Worm (Caenorhabditis elegans) whole organism, L1 larva: ENCODE data around the gene F42A9.8.

Experiments
- aha-1 ChIP-seq: fragments of 150-350 bp; optimal IDR thresholded peaks from 2 replicates; lab custom pipeline; 2014; ENCODE audit warnings: missing biosample characterization, missing genetic modification characterization
- ama-1 ChIP-seq: fragments of 150-350 bp; optimal IDR thresholded peaks from 2 replicates; lab custom pipeline; 2014
- ceh-8 ChIP-seq: fragments of 200-800 bp; sonication (Bioruptor generic); optimal IDR thresholded peaks from 2 replicates; lab custom pipeline; 2018; ENCODE audit warnings: mild to moderate bottlenecking, missing genetic modification characterization, moderate library complexity, missing compliant biosample characterization
- egl-27 ChIP-seq, 2 experiments: fragments of 150-350 bp in 1 of 2; sonication (generic microtip); optimal IDR thresholded peaks; 3 replicates each; lab custom pipeline; 2017 to 2018; ENCODE audit warnings: missing biosample characterization in 2 of 2, missing genetic modification characterization in 2 of 2, missing genetic modification reagents in 2 of 2
- elt-2 ChIP-seq: sonication (generic microtip); optimal IDR thresholded peaks from 2 replicates; lab custom pipeline; 2016; ENCODE audit warnings: missing genetic modification characterization, mild to moderate bottlenecking, inconsistent platforms, missing compliant biosample characterization, missing genetic modification reagents
- elt-3 ChIP-seq, 6 experiments: fragments of 150-350 bp in 1 of 6; sonication (generic microtip); optimal IDR thresholded peaks; 2 replicates each; lab custom pipeline; 2017 to 2018; ENCODE audit warnings: missing biosample characterization in 6 of 6, missing genetic modification characterization in 6 of 6, inconsistent platforms in 1 of 6
- jun-1 ChIP-seq: fragments of 150-350 bp; optimal IDR thresholded peaks from 2 replicates; lab custom pipeline; 2014; ENCODE audit warnings: missing biosample characterization, missing genetic modification reagents, missing genetic modification characterization
- nhr-19 ChIP-seq: fragments of 200-800 bp; sonication (Bioruptor generic); conservative IDR thresholded peaks from 2 replicates; pipeline ENCODE4 v1.3.6; 2022; ENCODE audit warnings: missing genetic modification characterization, missing compliant biosample characterization
- nhr-237 ChIP-seq: fragments of 150-350 bp; optimal IDR thresholded peaks from 2 replicates; lab custom pipeline; 2014; ENCODE audit warnings: missing biosample characterization, missing genetic modification characterization
- pqm-1 ChIP-seq: sonication (generic microtip); optimal IDR thresholded peaks from 3 replicates; lab custom pipeline; 2017; ENCODE audit warnings: missing biosample characterization, missing genetic modification characterization
- skn-1 ChIP-seq: fragments of 150-350 bp; optimal IDR thresholded peaks from 2 replicates; lab custom pipeline; 2014; ENCODE audit warnings: missing biosample characterization, missing genetic modification characterization
- sox-4 ChIP-seq: sonication (generic microtip); optimal IDR thresholded peaks from 2 replicates; lab custom pipeline; 2016; ENCODE audit warnings: missing genetic modification characterization, missing compliant biosample characterization
- unc-98 ChIP-seq: fragments of 200-800 bp; sonication (Bioruptor generic); IDR thresholded peaks from 2 replicates; pipeline ENCODE4 v1.3.6; 2022; ENCODE audit warnings: missing genetic modification characterization, missing compliant biosample characterization

DNA sequence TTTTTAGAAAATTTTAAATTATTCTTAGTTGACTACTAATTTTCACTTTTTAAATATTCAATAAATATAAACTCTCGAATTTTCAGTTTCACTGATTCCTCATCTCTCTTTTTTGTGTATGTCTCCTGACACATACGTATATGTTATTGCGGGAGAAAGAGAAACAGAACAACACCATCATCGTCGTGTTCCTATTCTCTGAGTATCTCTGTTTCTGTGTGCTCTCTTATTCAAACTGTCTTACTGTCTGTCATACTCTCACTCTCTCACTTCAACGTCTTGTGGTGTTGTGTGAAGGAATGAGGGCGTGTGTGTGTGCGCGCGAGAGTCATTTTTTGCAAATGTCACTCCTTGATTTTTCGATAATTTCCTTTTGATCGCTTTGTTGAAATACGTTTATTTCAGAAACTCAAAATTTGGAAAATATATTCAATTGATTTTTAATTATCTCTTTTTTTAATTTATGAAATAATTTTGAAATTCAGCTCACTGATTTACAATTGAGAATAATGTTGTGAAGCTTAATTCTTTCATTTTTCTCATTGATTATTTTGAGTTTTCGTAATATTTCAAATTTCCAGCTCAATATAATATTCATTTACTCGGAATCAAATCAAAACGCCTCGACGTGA lies 1.6 kb upstream of the F42A9.8 start, which contains the start of gene lin-49:
- TF ChIP-seq aha-1 (no peak), sox-4 (tag; lab: Kevin White, UChicago) (no peak), elt-3 (tag; optimal IDR thresholded peaks at IDR 0.05; lab: Kevin White, UChicago) (peak in 2 of 6 experiments; percentile 25 to 35), elt-2 (no peak), unc-98 (no peak), ceh-8 (no peak), nhr-237 (no peak), ama-1 (no peak), egl-27 (tag; optimal IDR thresholded peaks at IDR 0.05; lab: Kevin White, UChicago) (no peak), pqm-1 (tag; lab: Kevin White, UChicago) (no peak), jun-1 (peak; percentile 9), nhr-19 (no peak), skn-1 (tag; lab: Kevin White, UChicago) (no peak)
